ENCODE assay signal across 1 fruit fly cellular context in the genomic region with DNA sequence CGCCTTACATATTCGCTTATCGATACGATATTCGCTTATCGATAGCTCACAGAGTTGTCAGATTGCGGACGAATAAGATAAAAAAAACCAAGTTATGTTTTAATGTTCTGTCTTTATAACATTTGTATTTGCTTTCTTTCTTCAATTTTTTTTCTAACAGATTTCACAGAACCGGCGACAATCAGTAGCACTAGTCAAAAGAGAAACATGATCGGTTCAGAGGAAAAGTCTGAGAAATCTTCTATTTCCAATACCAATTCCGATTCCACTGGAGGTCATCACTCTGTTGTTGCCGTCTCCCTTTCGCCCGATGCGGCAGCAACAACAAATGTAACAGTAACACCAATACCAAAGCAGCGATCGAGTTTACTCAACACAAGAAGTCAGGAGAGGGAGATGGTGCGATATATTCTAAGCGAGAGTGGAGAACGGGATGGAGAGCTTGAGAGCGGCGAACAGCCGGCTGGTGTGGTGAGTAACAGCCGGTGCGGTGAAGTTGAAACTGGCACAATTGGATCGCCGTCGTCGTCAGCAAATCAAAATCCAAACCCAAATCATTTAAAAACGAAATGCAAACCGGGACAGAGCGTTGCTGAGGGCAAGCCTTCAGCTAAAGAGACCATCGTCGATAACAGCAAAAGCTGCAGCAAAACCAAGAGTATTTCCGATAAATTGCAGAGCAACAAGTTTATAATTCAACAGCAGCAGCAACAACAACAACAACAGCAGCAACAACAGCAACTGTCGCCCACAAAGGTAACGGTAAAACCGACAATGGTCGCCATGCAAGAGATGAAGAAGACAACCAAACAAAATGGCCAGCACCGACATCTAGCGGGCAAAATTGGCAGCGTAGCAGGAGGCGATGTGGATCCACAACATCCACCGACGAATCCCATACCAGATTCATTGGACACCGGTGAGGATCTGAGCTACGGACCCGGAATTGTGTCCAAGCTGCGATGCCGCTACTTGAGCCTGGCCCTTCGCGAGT.
A peak's percentile ranks its signal among the peaks of the same experiment; 100 is the strongest.
TF ChIP-seq lines count a peak whose summit lies in the region.

No protein-coding gene starts in this region.

TF ChIP-seq in whole organism, embryonic, 481 proteins besides CTCF, POLR2A, EP300 and RAD21 (continued from another document and continues in another):
- TF ChIP-seq ase (GFP tag; IDR thresholded peaks at IDR 0.05; lab: Robert Waterston, UW) = no peak; the same call in 2 of the 3 replicates
- no peak for TF ChIP-seq CG31224 (GFP tag; IDR thresholded peaks at IDR 0.05; lab: Robert Waterston, UW)
- peak; percentile 25 for TF ChIP-seq fd96Cb (tag; optimal IDR thresholded peaks at IDR 0.05; lab: Kevin White, UChicago)
- peak; percentile 71 for TF ChIP-seq pho (GFP tag; optimal IDR thresholded peaks at IDR 0.05; lab: Kevin White, UChicago)
- peak; percentile 31 for TF ChIP-seq emc (GFP tag; optimal IDR thresholded peaks at IDR 0.05; lab: Kevin White, UChicago)
- no peak for TF ChIP-seq CG7963 (GFP tag; IDR thresholded peaks at IDR 0.05; lab: Robert Waterston, UW; ENCODE audit: partially characterized antibody)
- peak; percentile 69 for TF ChIP-seq bab2 (GFP tag; optimal IDR thresholded peaks at IDR 0.05; lab: Kevin White, UChicago)
- no peak for TF ChIP-seq Mrtf (GFP tag; IDR thresholded peaks at IDR 0.05; lab: Robert Waterston, UW)
- TF ChIP-seq CG15601 (tag; optimal IDR thresholded peaks at IDR 0.05; lab: Kevin White, UChicago) = peak; percentile 52
- TF ChIP-seq vvl (GFP tag; IDR thresholded peaks at IDR 0.05; lab: Robert Waterston, UW) = peak; percentile 47; the same call in 1 of the 2 replicates
- TF ChIP-seq lmd (GFP tag; IDR thresholded peaks at IDR 0.05; lab: Robert Waterston, UW) = peak; percentile 46; the same call in 1 of the 2 replicates
- peak; percentile 95 for TF ChIP-seq ftz-f1 (GFP tag; optimal IDR thresholded peaks at IDR 0.05; lab: Kevin White, UChicago)
- no peak for TF ChIP-seq dimm (GFP tag; IDR thresholded peaks at IDR 0.05; lab: Robert Waterston, UW)
- no peak for TF ChIP-seq CG11093 (GFP tag; IDR thresholded peaks at IDR 0.05; lab: Robert Waterston, UW)
- TF ChIP-seq CG7786 (GFP tag; optimal IDR thresholded peaks at IDR 0.05; lab: Kevin White, UChicago) = peak; percentile 69
- 0 out of 2 replicates have a peak, but pooled peaks have one; percentile 12 for TF ChIP-seq sna (GFP tag; IDR thresholded peaks at IDR 0.05; lab: Robert Waterston, UW; ENCODE audit: partially characterized antibody)
- peak; percentile 35 for TF ChIP-seq CG10979 (tag; optimal IDR thresholded peaks at IDR 0.05; lab: Kevin White, UChicago)
- TF ChIP-seq NK7.1 (GFP tag; optimal IDR thresholded peaks at IDR 0.05; lab: Kevin White, UChicago) = peak; percentile 35
- peak; percentile 41 for TF ChIP-seq CG6854 (GFP tag; optimal IDR thresholded peaks at IDR 0.05; lab: Kevin White, UChicago)
- TF ChIP-seq CG10431 (GFP tag; optimal IDR thresholded peaks at IDR 0.05; lab: Kevin White, UChicago) = no peak
- TF ChIP-seq bigmax (GFP tag; optimal IDR thresholded peaks at IDR 0.05; lab: Kevin White, UChicago) = no peak
- peak; percentile 38 for TF ChIP-seq D19A (tag; optimal IDR thresholded peaks at IDR 0.05; lab: Kevin White, UChicago)
- peak; percentile 64; the same call in 1 of the 2 replicates for TF ChIP-seq wdn (GFP tag; IDR thresholded peaks at IDR 0.05; lab: Robert Waterston, UW)
- no peak for TF ChIP-seq eve (GFP tag; optimal IDR thresholded peaks at IDR 0.05; lab: Kevin White, UChicago)
- TF ChIP-seq HLH3B (GFP tag; IDR thresholded peaks at IDR 0.05; lab: Robert Waterston, UW) = 0 out of 2 replicates have a peak, but pooled peaks have one; percentile 11
- TF ChIP-seq ara (GFP tag; IDR thresholded peaks at IDR 0.05; lab: Robert Waterston, UW) = no peak
- peak; percentile 24 for TF ChIP-seq CG4617 (GFP tag; optimal IDR thresholded peaks at IDR 0.05; lab: Kevin White, UChicago; ENCODE audit: borderline replicate concordance)
- TF ChIP-seq CG8359 (GFP tag; optimal IDR thresholded peaks at IDR 0.05; lab: Kevin White, UChicago; ENCODE audit: borderline replicate concordance) = no peak
- TF ChIP-seq Doc2 (GFP tag; IDR thresholded peaks at IDR 0.05; lab: Robert Waterston, UW) = no peak
- TF ChIP-seq CkIIα-i1 (GFP tag; IDR thresholded peaks at IDR 0.05; lab: Robert Waterston, UW) = no peak
- peak; percentile 31 for TF ChIP-seq abd-A (tag; optimal IDR thresholded peaks at IDR 0.05; lab: Kevin White, UChicago)
- peak; percentile 34 for TF ChIP-seq MESR4 (GFP tag; optimal IDR thresholded peaks at IDR 0.05; lab: Kevin White, UChicago)
- peak; percentile 67 for TF ChIP-seq nmo (GFP tag; optimal IDR thresholded peaks at IDR 0.05; lab: Kevin White, UChicago)
- TF ChIP-seq ttk (GFP tag; IDR thresholded peaks at IDR 0.05; lab: Robert Waterston, UW) = no peak
- TF ChIP-seq crc (GFP tag; optimal IDR thresholded peaks at IDR 0.05; lab: Kevin White, UChicago) = peak; percentile 49
- TF ChIP-seq CG10543 (GFP tag; optimal IDR thresholded peaks at IDR 0.05; lab: Kevin White, UChicago) = peak; percentile 78
- 0 out of 2 replicates have a peak, but pooled peaks have one; percentile 6 for TF ChIP-seq stc (GFP tag; IDR thresholded peaks at IDR 0.05; lab: Robert Waterston, UW)
- TF ChIP-seq CG9727 (GFP tag; optimal IDR thresholded peaks at IDR 0.05; lab: Kevin White, UChicago) = peak; percentile 34
- no peak for TF ChIP-seq Kr (GFP tag; optimal IDR thresholded peaks at IDR 0.05; lab: Kevin White, UChicago)
- TF ChIP-seq CG4730 (GFP tag; IDR thresholded peaks at IDR 0.05; lab: Robert Waterston, UW) = no peak
- peak; percentile 42; the same call in 1 of the 3 replicates for TF ChIP-seq zfh1 (GFP tag; IDR thresholded peaks at IDR 0.05; lab: Robert Waterston, UW)
- peak; percentile 38 for TF ChIP-seq CG1792 (GFP tag; optimal IDR thresholded peaks at IDR 0.05; lab: Kevin White, UChicago)
- TF ChIP-seq Tbp (GFP tag; optimal IDR thresholded peaks at IDR 0.05; lab: Kevin White, UChicago) = no peak
- TF ChIP-seq odd (GFP tag; optimal IDR thresholded peaks at IDR 0.05; lab: Kevin White, UChicago) = peak; percentile 63
- no peak for TF ChIP-seq ab (GFP tag; optimal IDR thresholded peaks at IDR 0.05; lab: Kevin White, UChicago)
- no peak for TF ChIP-seq Opbp (GFP tag; IDR thresholded peaks at IDR 0.05; lab: Robert Waterston, UW; ENCODE audit: partially characterized antibody)
- no peak for TF ChIP-seq Gug (GFP tag; IDR thresholded peaks at IDR 0.05; lab: Robert Waterston, UW)
- TF ChIP-seq Lim3 (GFP tag; IDR thresholded peaks at IDR 0.05; lab: Robert Waterston, UW) = no peak
- TF ChIP-seq CG8924 (tag; optimal IDR thresholded peaks at IDR 0.05; lab: Kevin White, UChicago) = peak; percentile 76
- TF ChIP-seq tx (GFP tag; optimal IDR thresholded peaks at IDR 0.05; lab: Kevin White, UChicago) = peak; percentile 71
- TF ChIP-seq Trl (optimal IDR thresholded peaks at IDR 0.05; lab: Kevin White, UChicago) = peak; percentile 77 to 85
- TF ChIP-seq Trl (GFP tag; optimal IDR thresholded peaks at IDR 0.05; lab: Kevin White, UChicago) = peak; percentile 76
- peak; percentile 59 for TF ChIP-seq knrl (GFP tag; IDR thresholded peaks at IDR 0.05; lab: Robert Waterston, UW; ENCODE audit: partially characterized antibody)
- TF ChIP-seq Drgx (GFP tag; IDR thresholded peaks at IDR 0.05; lab: Robert Waterston, UW) = no peak
- peak; percentile 71 for TF ChIP-seq dmrt99B (tag; optimal IDR thresholded peaks at IDR 0.05; lab: Kevin White, UChicago)
- TF ChIP-seq CG12659 (GFP tag; optimal IDR thresholded peaks at IDR 0.05; lab: Kevin White, UChicago) = peak; percentile 73
- TF ChIP-seq zen (tag; optimal IDR thresholded peaks at IDR 0.05; lab: Kevin White, UChicago) = peak; percentile 10
- peak; percentile 71 for TF ChIP-seq Bteb2 (GFP tag; optimal IDR thresholded peaks at IDR 0.05; lab: Kevin White, UChicago)
- peak; percentile 50 for TF ChIP-seq CG4424 (GFP tag; optimal IDR thresholded peaks at IDR 0.05; lab: Kevin White, UChicago)
- TF ChIP-seq eyg (GFP tag; optimal IDR thresholded peaks at IDR 0.05; lab: Kevin White, UChicago) = peak; percentile 44
- 0 out of 3 replicates have a peak, but pooled peaks have one; percentile 48 for TF ChIP-seq CG11456 (GFP tag; IDR thresholded peaks at IDR 0.05; lab: Robert Waterston, UW)
- no peak for TF ChIP-seq cad (GFP tag; optimal IDR thresholded peaks at IDR 0.05; lab: Kevin White, UChicago)
- peak; percentile 78 for TF ChIP-seq Rfx (GFP tag; IDR thresholded peaks at IDR 0.05; lab: Robert Waterston, UW)
- no peak for TF ChIP-seq Usf (GFP tag; optimal IDR thresholded peaks at IDR 0.05; lab: Kevin White, UChicago)
- peak; percentile 62 for TF ChIP-seq pum (GFP tag; optimal IDR thresholded peaks at IDR 0.05; lab: Kevin White, UChicago)
- peak; percentile 50 for TF ChIP-seq Sox100B (GFP tag; optimal IDR thresholded peaks at IDR 0.05; lab: Kevin White, UChicago)
- TF ChIP-seq CG4360 (GFP tag; IDR thresholded peaks at IDR 0.05; lab: Robert Waterston, UW) = peak; percentile 71; the same call in 1 of the 2 replicates
- peak; percentile 70 for TF ChIP-seq HLH54F (GFP tag; optimal IDR thresholded peaks at IDR 0.05; lab: Kevin White, UChicago)
- TF ChIP-seq da (GFP tag; optimal IDR thresholded peaks at IDR 0.05; lab: Kevin White, UChicago) = no peak
- TF ChIP-seq CG14667 (GFP tag; IDR thresholded peaks at IDR 0.05; lab: Robert Waterston, UW) = no peak
- no peak for TF ChIP-seq CG15073 (GFP tag; optimal IDR thresholded peaks at IDR 0.05; lab: Kevin White, UChicago)
- no peak for TF ChIP-seq tup (GFP tag; optimal IDR thresholded peaks at IDR 0.05; lab: Kevin White, UChicago)
- peak; percentile 49 for TF ChIP-seq Fer3 (tag; optimal IDR thresholded peaks at IDR 0.05; lab: Kevin White, UChicago)
- peak; percentile 74 for TF ChIP-seq CG2678 (tag; optimal IDR thresholded peaks at IDR 0.05; lab: Kevin White, UChicago)
- TF ChIP-seq schlank (tag; optimal IDR thresholded peaks at IDR 0.05; lab: Kevin White, UChicago) = no peak
- no peak for TF ChIP-seq CG31365 (tag; optimal IDR thresholded peaks at IDR 0.05; lab: Kevin White, UChicago)
- peak; percentile 79 for TF ChIP-seq CG2116 (GFP tag; optimal IDR thresholded peaks at IDR 0.05; lab: Kevin White, UChicago)
- no peak for TF ChIP-seq Mad (GFP tag; optimal IDR thresholded peaks at IDR 0.05; lab: Kevin White, UChicago)
- peak; percentile 1 for TF ChIP-seq CG6765 (GFP tag; optimal IDR thresholded peaks at IDR 0.05; lab: Kevin White, UChicago)
- peak; percentile 23 for TF ChIP-seq CG17912 (GFP tag; optimal IDR thresholded peaks at IDR 0.05; lab: Kevin White, UChicago)
- TF ChIP-seq B-H2 (GFP tag; optimal IDR thresholded peaks at IDR 0.05; lab: Kevin White, UChicago) = peak; percentile 66
- TF ChIP-seq CG10462 (GFP tag; optimal IDR thresholded peaks at IDR 0.05; lab: Kevin White, UChicago) = peak; percentile 49
- TF ChIP-seq CG4404 (GFP tag; IDR thresholded peaks at IDR 0.05; lab: Robert Waterston, UW) = no peak
- peak; percentile 27 for TF ChIP-seq YL-1 (GFP tag; optimal IDR thresholded peaks at IDR 0.05; lab: Kevin White, UChicago)
- peak; percentile 62 for TF ChIP-seq Myb (GFP tag; optimal IDR thresholded peaks at IDR 0.05; lab: Kevin White, UChicago)
- TF ChIP-seq Xrp1 (GFP tag; IDR thresholded peaks at IDR 0.05; lab: Robert Waterston, UW) = peak; percentile 52; the same call in 1 of the 2 replicates
- no peak for TF ChIP-seq zen2 (GFP tag; IDR thresholded peaks at IDR 0.05; lab: Robert Waterston, UW; ENCODE audit: partially characterized antibody)
- TF ChIP-seq Optix (GFP tag; IDR thresholded peaks at IDR 0.05; lab: Robert Waterston, UW) = no peak
- no peak for TF ChIP-seq CG3065 (GFP tag; optimal IDR thresholded peaks at IDR 0.05; lab: Kevin White, UChicago)
- peak; percentile 30 for TF ChIP-seq CG6813 (GFP tag; optimal IDR thresholded peaks at IDR 0.05; lab: Kevin White, UChicago)
- peak; percentile 78 for TF ChIP-seq gem (tag; optimal IDR thresholded peaks at IDR 0.05; lab: Kevin White, UChicago)
- TF ChIP-seq ro (GFP tag; IDR thresholded peaks at IDR 0.05; lab: Robert Waterston, UW) = no peak
- peak; percentile 80 for TF ChIP-seq lab (GFP tag; optimal IDR thresholded peaks at IDR 0.05; lab: Kevin White, UChicago)
- no peak for TF ChIP-seq CG2875 (GFP tag; optimal IDR thresholded peaks at IDR 0.05; lab: Kevin White, UChicago)
- no peak for TF ChIP-seq mld (GFP tag; IDR thresholded peaks at IDR 0.05; lab: Robert Waterston, UW; ENCODE audit: partially characterized antibody)
- peak in 1 of 2 experiments; percentile 31 for TF ChIP-seq insv (GFP tag; optimal IDR thresholded peaks at IDR 0.05; lab: Kevin White, UChicago)
- no peak for TF ChIP-seq CG17186 (GFP tag; optimal IDR thresholded peaks at IDR 0.05; lab: Kevin White, UChicago)
- TF ChIP-seq tio (GFP tag; optimal IDR thresholded peaks at IDR 0.05; lab: Kevin White, UChicago) = no peak
- peak; percentile 23 for TF ChIP-seq CG17385 (GFP tag; optimal IDR thresholded peaks at IDR 0.05; lab: Kevin White, UChicago)
- TF ChIP-seq CG17361 (GFP tag; IDR thresholded peaks at IDR 0.05; lab: Robert Waterston, UW) = peak; percentile 64
- TF ChIP-seq CG2120 (GFP tag; optimal IDR thresholded peaks at IDR 0.05; lab: Kevin White, UChicago) = peak; percentile 85
- peak; percentile 36; the same call in 1 of the 2 replicates for TF ChIP-seq sisA (GFP tag; IDR thresholded peaks at IDR 0.05; lab: Robert Waterston, UW)
- TF ChIP-seq Atf-2 (GFP tag; optimal IDR thresholded peaks at IDR 0.05; lab: Kevin White, UChicago) = no peak
- TF ChIP-seq pb (GFP tag; optimal IDR thresholded peaks at IDR 0.05; lab: Kevin White, UChicago) = peak; percentile 31
- TF ChIP-seq BtbVII (GFP tag; optimal IDR thresholded peaks at IDR 0.05; lab: Kevin White, UChicago) = peak; percentile 59
- TF ChIP-seq HHEX (GFP tag; optimal IDR thresholded peaks at IDR 0.05; lab: Kevin White, UChicago) = peak; percentile 67
- no peak; the same call in 2 of the 3 replicates for TF ChIP-seq CG14050 (GFP tag; IDR thresholded peaks at IDR 0.05; lab: Robert Waterston, UW)
- TF ChIP-seq dan (GFP tag; IDR thresholded peaks at IDR 0.05; lab: Robert Waterston, UW) = no peak
- TF ChIP-seq CG8765 (GFP tag; IDR thresholded peaks at IDR 0.05; lab: Robert Waterston, UW) = no peak
- TF ChIP-seq scrt (GFP tag; optimal IDR thresholded peaks at IDR 0.05; lab: Kevin White, UChicago) = peak; percentile 6
- peak; percentile 70 for TF ChIP-seq Side (GFP tag; optimal IDR thresholded peaks at IDR 0.05; lab: Kevin White, UChicago)
- peak; percentile 35 for TF ChIP-seq Fer2 (tag; optimal IDR thresholded peaks at IDR 0.05; lab: Kevin White, UChicago)
- no peak for TF ChIP-seq usp (GFP tag; optimal IDR thresholded peaks at IDR 0.05; lab: Kevin White, UChicago)
- TF ChIP-seq CG10565 (GFP tag; optimal IDR thresholded peaks at IDR 0.05; lab: Kevin White, UChicago) = no peak
- peak; percentile 59 for TF ChIP-seq pnt (GFP tag; optimal IDR thresholded peaks at IDR 0.05; lab: Kevin White, UChicago)
- peak; percentile 0 for TF ChIP-seq Lhr (GFP tag; optimal IDR thresholded peaks at IDR 0.05; lab: Kevin White, UChicago)
- TF ChIP-seq chm (GFP tag; IDR thresholded peaks at IDR 0.05; lab: Robert Waterston, UW) = peak; percentile 46; the same call in 1 of the 2 replicates
- no peak for TF ChIP-seq sens-2 (GFP tag; IDR thresholded peaks at IDR 0.05; lab: Robert Waterston, UW)
